Worm (Caenorhabditis elegans) whole organism, midembryonic: ENCODE results near the gene T05A8.6.
A peak's percentile ranks its signal among the peaks of the same experiment; 100 is the strongest.

Experiments used
- T22C8.4 ChIP-seq: fragments of 200-800 bp; sonication (Bioruptor generic); IDR thresholded peaks from 2 replicates; pipeline ENCODE4 v1.3.6; 2022; ENCODE audit warnings: missing genetic modification characterization, missing compliant biosample characterization
- cog-1 ChIP-seq: sonication (generic microtip); optimal IDR thresholded peaks from 2 replicates; lab custom pipeline; 2016; ENCODE audit warnings: missing genetic modification characterization, missing compliant biosample characterization
- flt-1 ChIP-seq: fragments of 200-800 bp; sonication (Bioruptor generic); IDR thresholded peaks from 2 replicates; pipeline ENCODE4 v1.3.6; 2022; ENCODE audit warnings: missing genetic modification characterization, missing compliant biosample characterization
- klf-2 ChIP-seq: fragments of 200-800 bp; sonication (Bioruptor generic); conservative IDR thresholded peaks from 2 replicates; pipeline ENCODE4 v1.3.6; 2022; ENCODE audit warnings: missing genetic modification reagents, missing genetic modification characterization, missing compliant biosample characterization
- med-1 ChIP-seq: sonication (generic microtip); optimal IDR thresholded peaks from 2 replicates; lab custom pipeline; 2017; ENCODE audit warnings: missing genetic modification characterization, mild to moderate bottlenecking, missing compliant biosample characterization, antibody characterized with exemption, missing genetic modification reagents; ENCODE audit not compliant: insufficient read depth
- ref-1 ChIP-seq: fragments of 200-800 bp; sonication (Bioruptor generic); conservative IDR thresholded peaks from 2 replicates; pipeline ENCODE4 v1.3.6; 2022; ENCODE audit warnings: missing genetic modification reagents, missing genetic modification characterization, missing compliant biosample characterization
- tab-1 ChIP-seq: fragments of 200-800 bp; sonication (Bioruptor generic); IDR thresholded peaks from 2 replicates; pipeline ENCODE4 v1.3.6; 2022; ENCODE audit warnings: missing genetic modification characterization, missing compliant biosample characterization
- ztf-23 ChIP-seq: fragments of 200-800 bp; sonication (Bioruptor generic); IDR thresholded peaks from 2 replicates; pipeline ENCODE4 v1.3.6; 2022; ENCODE audit warnings: missing genetic modification reagents, missing genetic modification characterization, missing compliant biosample characterization
- ztf-29 ChIP-seq: fragments of 200-800 bp; sonication (Bioruptor generic); IDR thresholded peaks from 2 replicates; pipeline ENCODE4 v1.3.6; 2022; ENCODE audit warnings: missing genetic modification reagents, missing genetic modification characterization, missing compliant biosample characterization

The T05A8.6 gene

DNA sequence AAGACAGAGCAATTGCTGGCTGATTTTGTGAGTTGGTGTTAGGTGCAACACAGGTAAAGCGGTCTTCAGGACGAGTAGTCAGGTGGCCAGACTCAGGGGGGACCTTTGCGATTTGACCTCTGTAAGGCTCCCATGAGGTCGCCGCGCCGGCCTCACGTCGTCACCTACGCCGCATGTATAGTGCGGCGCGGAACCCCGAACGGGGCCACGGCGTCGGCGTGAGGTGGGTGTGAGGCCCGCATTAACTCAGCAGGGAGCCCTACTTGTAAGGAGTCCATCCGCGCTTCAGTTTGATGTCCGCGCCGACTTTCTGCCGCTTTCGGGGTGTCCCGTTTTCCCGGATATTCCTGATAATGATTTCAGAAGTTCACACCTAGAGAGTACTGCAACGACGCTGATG lies 15.1 kb upstream of the T05A8.6 start:
- TF ChIP-seq ztf-23 (GFP tag; lab: Robert Waterston, UW) (no peak), cog-1 (no peak), med-1 (GFP tag; lab: Kevin White, UChicago) (no peak), ref-1 (GFP tag; lab: Robert Waterston, UW) (no peak), flt-1 (no peak), tab-1 (GFP tag; lab: Robert Waterston, UW) (no peak), T22C8.4 (GFP tag; lab: Robert Waterston, UW) (no peak)

DNA sequence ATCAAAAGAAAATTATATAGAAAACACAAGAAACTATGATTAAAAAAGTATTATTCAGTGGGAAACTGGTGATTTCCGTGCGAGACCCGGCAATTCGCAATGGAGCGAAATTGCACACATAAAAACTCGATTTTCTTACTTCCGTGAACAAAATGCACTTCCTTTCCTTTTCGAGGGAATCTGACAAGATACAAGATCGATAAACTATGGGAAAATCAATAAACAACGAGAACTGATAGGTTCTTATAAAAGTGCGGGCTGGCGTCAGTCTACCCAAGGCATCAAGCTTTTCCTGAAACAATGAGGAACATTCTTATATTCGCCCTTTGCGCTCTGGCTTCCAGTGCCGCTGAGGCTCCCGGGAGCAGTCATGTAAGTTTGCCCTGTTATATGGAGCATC lies 13.5 kb upstream of the T05A8.6 start, which contains the start of gene F29A7.3:
TSS of gene F29A7.3 (plus strand) at position 301 of the 400 bp plus-strand sequence.
- TF ChIP-seq ztf-23 (GFP tag; lab: Robert Waterston, UW) (no peak), med-1 (GFP tag; lab: Kevin White, UChicago) (no peak), ztf-29 (GFP tag; lab: Robert Waterston, UW) (no peak)

DNA sequence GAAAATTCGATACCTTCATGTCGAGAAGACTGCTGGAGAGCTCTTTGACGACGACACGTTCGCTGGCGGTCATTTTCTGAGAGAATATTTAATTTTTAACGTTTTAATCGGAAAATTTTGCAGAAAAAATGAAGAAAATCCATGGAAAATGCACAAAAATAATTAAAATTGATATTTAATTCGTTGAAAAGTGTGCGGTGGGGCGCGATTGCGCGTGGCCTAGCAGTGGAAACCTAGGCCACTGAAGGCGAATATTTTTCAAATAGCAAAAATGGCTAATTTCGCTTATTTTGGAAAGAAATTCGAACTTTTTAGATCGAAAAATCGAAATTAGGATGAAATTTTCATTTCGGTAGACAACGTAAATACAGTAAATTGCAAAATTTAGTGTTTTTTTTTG lies 13.0 kb upstream of the T05A8.6 start, which contains the start of gene F29A7.6:
TSS of gene F29A7.6 (minus strand) at position 76 of the 400 bp plus-strand sequence.
- TF ChIP-seq ztf-23 (GFP tag; lab: Robert Waterston, UW) (peak; percentile 72; the same call in 1 of the 2 replicates), tab-1 (GFP tag; lab: Robert Waterston, UW) (no peak), cog-1 (peak; percentile 20), flt-1 (peak; percentile 65)

DNA sequence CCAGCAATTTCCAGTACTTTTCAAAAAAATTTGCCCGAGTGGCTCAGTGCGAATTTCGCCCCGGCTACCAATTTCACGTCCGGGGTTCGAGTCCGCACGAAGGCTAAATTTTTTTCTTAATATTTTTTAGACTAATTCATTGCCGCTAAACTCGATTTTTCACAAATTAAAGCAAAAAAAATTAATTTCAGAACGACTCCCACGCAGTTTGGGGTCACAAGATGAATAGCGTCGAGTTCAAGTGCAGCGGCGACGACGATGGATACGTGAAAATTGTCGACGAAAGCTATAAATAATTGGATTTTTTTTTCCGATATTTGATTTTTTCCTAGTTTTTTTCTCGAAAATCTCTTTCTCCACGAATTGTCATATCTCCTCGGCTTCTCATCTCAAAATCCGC lies 11.8 kb upstream of the T05A8.6 start:
- no peak for TF ChIP-seq T22C8.4 (GFP tag; lab: Robert Waterston, UW)
- no peak for TF ChIP-seq ztf-23 (GFP tag; lab: Robert Waterston, UW)
- TF ChIP-seq cog-1: no peak
- TF ChIP-seq flt-1: no peak
- no peak for TF ChIP-seq ztf-29 (GFP tag; lab: Robert Waterston, UW)
- no peak for TF ChIP-seq ref-1 (GFP tag; lab: Robert Waterston, UW)
- no peak for TF ChIP-seq klf-2
- TF ChIP-seq tab-1 (GFP tag; lab: Robert Waterston, UW): no peak
- TF ChIP-seq med-1 (GFP tag; lab: Kevin White, UChicago): no peak

DNA sequence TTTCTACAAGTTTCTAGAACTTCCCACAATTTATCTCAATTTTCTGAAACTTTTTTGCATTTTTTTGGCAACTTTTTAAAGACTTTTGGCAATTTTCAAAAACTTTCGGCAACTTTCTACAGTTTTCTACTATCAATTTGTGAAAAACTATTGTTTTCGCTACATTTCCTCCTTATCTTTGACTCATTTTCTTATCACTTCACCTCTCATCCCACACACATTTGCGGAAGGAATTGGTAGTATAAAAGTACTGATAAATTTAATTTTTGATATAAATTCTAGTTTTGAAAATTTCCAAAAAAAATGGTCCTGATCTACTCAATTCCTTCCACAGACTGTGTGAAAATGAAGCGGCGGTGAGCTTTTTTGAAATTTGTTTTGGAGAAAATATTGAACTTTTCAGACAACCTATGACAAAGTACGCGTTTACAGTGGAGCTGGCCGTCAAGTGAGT lies 10.1 kb upstream of the T05A8.6 start, which contains the start of gene F29A7.4:
TSS of gene F29A7.4 (plus strand) at position 404 of the 454 bp plus-strand sequence.
- TF ChIP-seq med-1 (GFP tag; lab: Kevin White, UChicago) (no peak), tab-1 (GFP tag; lab: Robert Waterston, UW) (no peak), ztf-29 (GFP tag; lab: Robert Waterston, UW) (no peak), klf-2 (no peak), ref-1 (GFP tag; lab: Robert Waterston, UW) (no peak), T22C8.4 (GFP tag; lab: Robert Waterston, UW) (no peak), flt-1 (no peak)

DNA sequence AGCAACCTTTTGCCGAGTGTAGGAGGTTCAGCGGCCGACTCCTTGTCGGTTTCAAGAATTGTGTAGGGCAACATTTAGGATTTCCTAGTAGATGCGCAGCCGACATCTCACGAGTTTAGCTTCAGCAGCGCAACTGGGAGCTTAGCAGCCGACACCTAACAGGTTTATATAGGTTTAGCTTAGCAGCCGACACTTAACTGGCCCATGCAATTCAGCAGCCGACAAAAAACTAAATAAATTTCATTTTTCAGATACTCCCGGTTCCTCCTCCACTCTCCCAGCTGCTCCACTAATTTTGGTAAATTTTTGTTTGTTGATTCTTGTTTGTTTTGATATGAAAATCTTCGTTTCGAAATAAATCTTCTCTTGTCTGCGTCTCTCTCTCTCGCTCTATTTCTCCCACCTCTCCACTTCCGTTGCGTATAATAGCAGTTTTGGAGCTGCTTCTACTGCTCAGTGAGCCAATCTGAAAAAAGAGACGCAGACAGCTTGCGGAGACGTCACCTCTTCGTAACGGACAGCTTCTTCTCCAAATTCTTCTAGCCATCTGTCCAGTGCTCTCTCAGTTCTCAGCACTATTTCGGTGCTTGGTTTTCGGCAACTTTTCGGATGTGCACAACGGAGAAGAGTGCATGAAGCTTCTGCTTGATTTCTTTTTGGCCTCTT lies 8.6 kb upstream of the T05A8.6 start:
- no peak for TF ChIP-seq tab-1 (GFP tag; lab: Robert Waterston, UW)
- no peak for TF ChIP-seq ztf-23 (GFP tag; lab: Robert Waterston, UW)
- no peak for TF ChIP-seq T22C8.4 (GFP tag; lab: Robert Waterston, UW)
- TF ChIP-seq ref-1 (GFP tag; lab: Robert Waterston, UW): no peak
- no peak for TF ChIP-seq klf-2

DNA sequence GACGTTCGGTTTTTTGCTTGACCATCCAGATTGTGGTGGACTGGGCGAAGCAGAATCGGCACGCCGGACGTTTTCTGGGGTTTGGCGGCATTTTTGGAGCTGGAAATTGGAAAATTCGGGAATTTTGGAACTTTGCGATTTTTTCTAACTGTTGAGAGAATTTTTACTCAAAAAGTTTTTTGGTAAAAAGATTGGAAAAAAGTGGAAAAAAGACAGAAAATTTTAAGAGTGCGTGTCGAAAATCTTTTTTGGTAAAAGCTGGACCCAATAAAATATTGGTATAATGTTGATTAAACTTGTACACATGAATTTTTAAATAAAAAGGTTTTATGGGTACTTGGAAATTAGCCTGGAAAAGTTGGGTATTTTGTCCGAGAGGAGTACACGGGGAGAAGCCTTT lies 2.7 kb upstream of the T05A8.6 start, which contains the start of gene T05A8.7:
TSS of gene T05A8.7 (minus strand) at position 101 of the 400 bp plus-strand sequence.
- TF ChIP-seq klf-2 (no peak), flt-1 (no peak), T22C8.4 (GFP tag; lab: Robert Waterston, UW) (no peak), ref-1 (GFP tag; lab: Robert Waterston, UW) (no peak), tab-1 (GFP tag; lab: Robert Waterston, UW) (no peak), cog-1 (no peak), med-1 (GFP tag; lab: Kevin White, UChicago) (no peak), ztf-29 (GFP tag; lab: Robert Waterston, UW) (no peak)

DNA sequence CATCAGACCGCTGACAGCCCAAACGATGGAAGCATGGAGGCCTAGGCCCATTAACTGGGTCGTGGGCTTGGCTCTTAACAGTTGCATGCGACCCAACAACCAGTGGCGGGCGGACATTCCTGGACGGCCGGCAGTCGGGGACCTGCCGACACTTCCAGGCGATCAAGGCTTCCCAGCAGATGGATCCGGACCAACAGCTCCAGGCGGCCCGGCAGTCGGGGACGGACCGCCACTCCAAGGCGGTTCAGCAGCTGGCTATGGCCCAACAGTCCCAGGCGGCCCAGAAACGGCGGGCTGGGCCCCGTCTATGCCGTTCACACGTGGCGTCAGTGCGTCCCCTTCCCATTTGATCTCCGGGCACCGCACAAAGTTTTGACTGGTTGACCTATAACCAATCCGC lies 1.9 kb upstream of the T05A8.6 start:
- no peak for TF ChIP-seq ref-1 (GFP tag; lab: Robert Waterston, UW)
- TF ChIP-seq ztf-29 (GFP tag; lab: Robert Waterston, UW): no peak
- TF ChIP-seq flt-1: no peak
- no peak for TF ChIP-seq klf-2
- TF ChIP-seq med-1 (GFP tag; lab: Kevin White, UChicago): no peak
- TF ChIP-seq cog-1: no peak

DNA sequence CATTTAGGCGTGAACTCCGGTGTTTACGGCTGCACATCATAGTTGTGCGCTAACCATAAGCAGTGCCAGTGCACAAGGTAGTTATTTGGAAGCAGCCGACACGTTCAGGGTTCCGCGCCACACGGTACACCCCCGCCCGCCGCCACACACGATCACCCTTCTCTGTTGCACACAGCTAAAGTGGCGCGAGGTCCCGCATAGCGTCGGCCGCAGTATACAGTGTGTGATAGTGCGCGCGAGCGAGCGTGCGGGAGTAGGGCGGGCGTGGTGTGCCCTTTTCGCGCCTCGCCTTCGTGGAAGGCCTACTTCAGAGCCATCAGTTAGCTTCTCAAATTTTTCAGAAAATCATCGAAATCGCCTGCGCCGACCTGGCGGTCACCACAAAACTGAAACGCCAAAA lies 2.6 kb downstream of the T05A8.6 start:
- TF ChIP-seq tab-1 (GFP tag; lab: Robert Waterston, UW) (0 out of 2 replicates have a peak, but pooled peaks have one; percentile 16), med-1 (GFP tag; lab: Kevin White, UChicago) (no peak), cog-1 (no peak), flt-1 (no peak)

DNA sequence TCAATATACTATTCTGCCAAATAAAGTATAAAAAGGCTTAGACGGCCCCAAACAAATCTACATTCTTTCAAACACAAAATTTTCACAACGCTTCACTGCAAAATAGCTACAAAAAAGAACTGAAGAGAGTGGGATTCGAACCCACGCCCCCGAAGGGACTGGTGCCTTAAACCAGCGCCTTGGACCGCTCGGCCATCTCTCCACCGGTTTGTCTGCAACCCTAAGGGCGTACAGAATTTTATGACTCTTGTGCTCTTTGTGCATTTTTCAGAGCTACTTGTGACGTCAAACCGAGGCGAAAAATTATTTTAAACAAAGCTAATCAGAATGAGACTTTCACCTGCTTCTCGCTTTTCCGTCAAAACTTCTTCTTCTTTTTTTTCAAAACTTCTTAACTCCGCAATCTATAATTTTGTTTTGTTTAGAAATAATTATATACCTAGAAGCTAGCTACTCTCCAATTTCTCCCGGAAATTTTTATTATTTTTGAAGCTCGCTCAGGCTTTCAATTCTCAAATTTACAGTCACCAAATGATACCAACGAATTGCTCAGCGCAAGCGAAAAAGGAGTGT lies 3.3 kb downstream of the T05A8.6 start, which contains the start of gene T05A8.8:
TSS of gene T05A8.8 (plus strand) at position 523 of the 573 bp plus-strand sequence.
- TF ChIP-seq klf-2 (no peak), tab-1 (GFP tag; lab: Robert Waterston, UW) (no peak), ztf-23 (GFP tag; lab: Robert Waterston, UW) (no peak), T22C8.4 (GFP tag; lab: Robert Waterston, UW) (no peak), flt-1 (no peak), ztf-29 (GFP tag; lab: Robert Waterston, UW) (no peak), med-1 (GFP tag; lab: Kevin White, UChicago) (no peak), cog-1 (no peak), ref-1 (GFP tag; lab: Robert Waterston, UW) (no peak)
